Worm (Caenorhabditis elegans) whole organism, midembryonic: ENCODE measurements around the gene exc-12.

Source experiments
- T22C8.4 ChIP-seq: fragments of 200-800 bp; sonication (Bioruptor generic); IDR thresholded peaks from 2 replicates; pipeline ENCODE4 v1.3.6; 2022; ENCODE audit warnings: missing genetic modification characterization, missing compliant biosample characterization
- cog-1 ChIP-seq: sonication (generic microtip); optimal IDR thresholded peaks from 2 replicates; lab custom pipeline; 2016; ENCODE audit warnings: missing genetic modification characterization, missing compliant biosample characterization
- flt-1 ChIP-seq: fragments of 200-800 bp; sonication (Bioruptor generic); IDR thresholded peaks from 2 replicates; pipeline ENCODE4 v1.3.6; 2022; ENCODE audit warnings: missing genetic modification characterization, missing compliant biosample characterization
- klf-2 ChIP-seq: fragments of 200-800 bp; sonication (Bioruptor generic); conservative IDR thresholded peaks from 2 replicates; pipeline ENCODE4 v1.3.6; 2022; ENCODE audit warnings: missing genetic modification reagents, missing genetic modification characterization, missing compliant biosample characterization
- med-1 ChIP-seq: sonication (generic microtip); optimal IDR thresholded peaks from 2 replicates; lab custom pipeline; 2017; ENCODE audit warnings: missing genetic modification characterization, mild to moderate bottlenecking, missing compliant biosample characterization, antibody characterized with exemption, missing genetic modification reagents; ENCODE audit not compliant: insufficient read depth
- ref-1 ChIP-seq: fragments of 200-800 bp; sonication (Bioruptor generic); conservative IDR thresholded peaks from 2 replicates; pipeline ENCODE4 v1.3.6; 2022; ENCODE audit warnings: missing genetic modification reagents, missing genetic modification characterization, missing compliant biosample characterization
- tab-1 ChIP-seq: fragments of 200-800 bp; sonication (Bioruptor generic); IDR thresholded peaks from 2 replicates; pipeline ENCODE4 v1.3.6; 2022; ENCODE audit warnings: missing genetic modification characterization, missing compliant biosample characterization
- ztf-23 ChIP-seq: fragments of 200-800 bp; sonication (Bioruptor generic); IDR thresholded peaks from 2 replicates; pipeline ENCODE4 v1.3.6; 2022; ENCODE audit warnings: missing genetic modification reagents, missing genetic modification characterization, missing compliant biosample characterization
- ztf-29 ChIP-seq: fragments of 200-800 bp; sonication (Bioruptor generic); IDR thresholded peaks from 2 replicates; pipeline ENCODE4 v1.3.6; 2022; ENCODE audit warnings: missing genetic modification reagents, missing genetic modification characterization, missing compliant biosample characterization

The exc-12 gene

ce11 chrIII:13570347-13570746 lies at the start of gene exc-12:
exc-12 (minus strand) TSS chrIII:13570447.
- no peak for TF ChIP-seq ref-1 (GFP tag; lab: Robert Waterston, UW)
- TF ChIP-seq ztf-23 (GFP tag; lab: Robert Waterston, UW), result no peak
- TF ChIP-seq med-1 (GFP tag; lab: Kevin White, UChicago), result no peak
- TF ChIP-seq flt-1 (GFP tag; lab: Robert Waterston, UW), result no peak
- no peak for TF ChIP-seq cog-1
- no peak for TF ChIP-seq T22C8.4
- no peak for TF ChIP-seq klf-2 (GFP tag; lab: Robert Waterston, UW)
- no peak for TF ChIP-seq ztf-29
- TF ChIP-seq tab-1, result no peak

- no peak for TF ChIP-seq tab-1
- TF ChIP-seq cog-1, result no peak
- TF ChIP-seq flt-1 (GFP tag; lab: Robert Waterston, UW), result no peak
These were observed 46.5 kb upstream of the exc-12 start, which contains the start of gene T12D8.9 for ce11 chrIII:13616793-13617192. T12D8.9 (plus strand) TSS chrIII:13617104.

ce11 chrIII:13615530-13615929 lies 45.3 kb upstream of the exc-12 start:
- TF ChIP-seq T22C8.4, result no peak
- no peak for TF ChIP-seq ref-1 (GFP tag; lab: Robert Waterston, UW)
- no peak for TF ChIP-seq cog-1
- TF ChIP-seq flt-1 (GFP tag; lab: Robert Waterston, UW), result 0 out of 2 replicates have a peak, but pooled peaks have one; percentile 10

- TF ChIP-seq klf-2 (GFP tag; lab: Robert Waterston, UW) (no peak), ref-1 (GFP tag; lab: Robert Waterston, UW) (no peak), T22C8.4 (no peak), med-1 (GFP tag; lab: Kevin White, UChicago) (no peak), ztf-23 (GFP tag; lab: Robert Waterston, UW) (no peak), flt-1 (GFP tag; lab: Robert Waterston, UW) (no peak), ztf-29 (no peak), cog-1 (no peak), tab-1 (no peak)
These were observed 44.5 kb upstream of the exc-12 start for ce11 chrIII:13614751-13615150.

ce11 chrIII:13614206-13614605 lies 44.0 kb upstream of the exc-12 start:
- TF ChIP-seq ref-1 (GFP tag; lab: Robert Waterston, UW), result no peak
- TF ChIP-seq ztf-23 (GFP tag; lab: Robert Waterston, UW), result no peak
- TF ChIP-seq T22C8.4, result no peak
- no peak for TF ChIP-seq cog-1
- no peak for TF ChIP-seq flt-1 (GFP tag; lab: Robert Waterston, UW)
- TF ChIP-seq klf-2 (GFP tag; lab: Robert Waterston, UW), result no peak
- TF ChIP-seq med-1 (GFP tag; lab: Kevin White, UChicago), result no peak
- TF ChIP-seq tab-1, result no peak
- no peak for TF ChIP-seq ztf-29

- TF ChIP-seq flt-1 (GFP tag; lab: Robert Waterston, UW) (no peak), klf-2 (GFP tag; lab: Robert Waterston, UW) (no peak), med-1 (GFP tag; lab: Kevin White, UChicago) (no peak)
These were observed 37.6 kb upstream of the exc-12 start, which contains the start of gene shpk-1 for ce11 chrIII:13607833-13608232. shpk-1 (plus strand) TSS chrIII:13608020.

- no peak for TF ChIP-seq med-1 (GFP tag; lab: Kevin White, UChicago)
- no peak for TF ChIP-seq tab-1
- no peak for TF ChIP-seq ztf-29
- TF ChIP-seq ref-1 (GFP tag; lab: Robert Waterston, UW), result no peak
- TF ChIP-seq flt-1 (GFP tag; lab: Robert Waterston, UW), result no peak
- no peak for TF ChIP-seq cog-1
- no peak for TF ChIP-seq klf-2 (GFP tag; lab: Robert Waterston, UW)
- no peak for TF ChIP-seq ztf-23 (GFP tag; lab: Robert Waterston, UW)
- TF ChIP-seq T22C8.4, result no peak
These were observed 36.6 kb upstream of the exc-12 start for ce11 chrIII:13606865-13607264.

- TF ChIP-seq cog-1 (no peak), T22C8.4 (no peak), flt-1 (GFP tag; lab: Robert Waterston, UW) (no peak), tab-1 (no peak), ztf-29 (no peak), med-1 (GFP tag; lab: Kevin White, UChicago) (no peak)
These were observed 35.8 kb upstream of the exc-12 start, which contains the start of gene act-5 for ce11 chrIII:13606016-13606530. act-5 (minus strand) TSS chrIII:13606066.

- no peak for TF ChIP-seq klf-2 (GFP tag; lab: Robert Waterston, UW)
- TF ChIP-seq ztf-29, result no peak
- TF ChIP-seq cog-1, result no peak
- no peak for TF ChIP-seq T22C8.4
- TF ChIP-seq flt-1 (GFP tag; lab: Robert Waterston, UW), result no peak
- TF ChIP-seq tab-1, result no peak
- no peak for TF ChIP-seq ref-1 (GFP tag; lab: Robert Waterston, UW)
- TF ChIP-seq med-1 (GFP tag; lab: Kevin White, UChicago), result no peak
- TF ChIP-seq ztf-23 (GFP tag; lab: Robert Waterston, UW), result no peak
These were observed 34.6 kb upstream of the exc-12 start for ce11 chrIII:13604834-13605233.

DNA sequence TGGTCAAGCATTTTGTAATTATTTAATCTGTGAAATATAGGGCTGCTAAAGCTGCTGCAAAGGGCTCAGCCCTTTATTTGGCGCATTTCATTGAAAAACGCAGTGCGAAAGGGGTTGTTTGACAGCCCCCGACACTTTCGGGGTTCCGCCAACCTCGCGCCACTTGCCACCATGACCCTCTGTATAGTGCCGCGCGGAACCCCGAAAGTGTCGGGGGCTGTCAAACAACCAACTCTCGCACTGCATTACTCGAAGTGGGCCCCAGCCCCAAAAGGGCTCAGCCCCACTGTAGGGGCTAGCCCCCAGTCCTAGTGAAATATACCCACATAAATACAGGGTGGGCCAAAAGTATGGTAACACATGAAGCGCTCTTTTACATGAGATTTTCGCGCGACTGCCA lies 30.0 kb upstream of the exc-12 start:
- TF ChIP-seq tab-1 (no peak), ztf-29 (no peak), med-1 (GFP tag; lab: Kevin White, UChicago) (no peak), flt-1 (GFP tag; lab: Robert Waterston, UW) (no peak), T22C8.4 (no peak), cog-1 (no peak), ref-1 (GFP tag; lab: Robert Waterston, UW) (no peak), klf-2 (GFP tag; lab: Robert Waterston, UW) (no peak), ztf-23 (GFP tag; lab: Robert Waterston, UW) (no peak)

DNA sequence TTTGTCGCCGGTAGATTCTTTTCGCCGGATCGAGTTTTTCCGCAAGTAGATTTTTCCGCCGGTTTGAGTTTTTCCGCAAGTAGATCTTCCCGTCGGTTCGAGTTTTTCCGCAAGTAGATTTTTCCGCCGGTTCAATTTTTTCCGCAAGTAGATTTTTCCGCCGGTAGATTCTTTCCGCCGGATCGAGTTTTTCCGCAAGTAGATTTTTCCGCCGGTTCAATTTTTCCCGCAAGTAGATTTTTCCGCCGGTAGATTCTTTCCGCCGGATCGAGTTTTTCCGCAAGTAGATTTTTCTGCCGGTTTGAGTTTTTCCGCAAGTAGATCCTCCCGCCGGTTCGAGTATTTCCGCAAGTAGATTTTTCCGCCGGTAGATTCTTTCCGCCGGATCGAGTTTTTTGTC lies 14.9 kb upstream of the exc-12 start:
- TF ChIP-seq klf-2 (GFP tag; lab: Robert Waterston, UW) (0 out of 2 replicates have a peak, but pooled peaks have one; percentile 17), tab-1 (peak; percentile 73), T22C8.4 (0 out of 2 replicates have a peak, but pooled peaks have one; percentile 26)
